Fruit fly (Drosophila melanogaster): ENCODE measurements around the gene CG13318.
A peak's percentile ranks its signal among the peaks of the same experiment; 100 is the strongest.

CG13318 gene

DNA sequence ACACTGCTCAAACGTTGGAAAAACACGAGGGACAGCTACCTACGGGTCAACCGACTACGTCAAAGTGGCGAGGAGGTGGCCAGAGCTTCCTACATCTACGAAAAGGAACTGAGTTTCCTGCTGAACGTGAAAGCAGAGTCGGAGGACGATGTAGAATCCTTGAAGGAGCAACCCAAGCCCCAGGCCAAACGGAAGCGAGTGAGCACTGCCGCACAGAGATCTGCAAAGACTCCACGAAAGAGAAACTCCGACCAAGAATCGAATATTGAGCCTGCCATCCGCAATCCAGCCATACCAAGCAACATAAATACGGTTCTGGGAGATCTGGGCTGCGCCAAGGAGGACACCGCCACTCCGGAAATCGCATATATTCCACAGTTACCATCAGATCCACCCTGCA lies 34.1 kb upstream of the CG13318 start:
- TF ChIP-seq CG33557 (GFP tag; optimal IDR thresholded peaks at IDR 0.05) (no peak), lmd (GFP tag; IDR thresholded peaks at IDR 0.05) (no peak), CG15601 (tag; optimal IDR thresholded peaks at IDR 0.05) (no peak), CG14667 (GFP tag; IDR thresholded peaks at IDR 0.05) (no peak), Oli (tag; optimal IDR thresholded peaks at IDR 0.05) (no peak), D (optimal IDR thresholded peaks at IDR 0.05) (peak; percentile 16), D (GFP tag; optimal IDR thresholded peaks at IDR 0.05) (no peak), CG16863 (GFP tag; optimal IDR thresholded peaks at IDR 0.05) (no peak), usp (GFP tag; optimal IDR thresholded peaks at IDR 0.05) (no peak), cad (GFP tag; optimal IDR thresholded peaks at IDR 0.05) (no peak), Oaz (GFP tag; IDR thresholded peaks at IDR 0.05) (no peak), CG9797 (GFP tag; optimal IDR thresholded peaks at IDR 0.05) (no peak), gfzf (GFP tag; optimal IDR thresholded peaks at IDR 0.05) (no peak), CG10979 (tag; optimal IDR thresholded peaks at IDR 0.05) (no peak), ATbp (GFP tag; optimal IDR thresholded peaks at IDR 0.05) (no peak), CG10543 (GFP tag; optimal IDR thresholded peaks at IDR 0.05) (no peak), CG10565 (GFP tag; optimal IDR thresholded peaks at IDR 0.05) (no peak), trem (tag; optimal IDR thresholded peaks at IDR 0.05) (no peak), CG9727 (GFP tag; optimal IDR thresholded peaks at IDR 0.05) (no peak), CG15011 (GFP tag; optimal IDR thresholded peaks at IDR 0.05) (no peak), HmgD (GFP tag; optimal IDR thresholded peaks at IDR 0.05) (no peak), ranshi (GFP tag; IDR thresholded peaks at IDR 0.05) (no peak), jigr1 (GFP tag; IDR thresholded peaks at IDR 0.05) (no peak), Trl (optimal IDR thresholded peaks at IDR 0.05) (no peak), Trl (GFP tag; optimal IDR thresholded peaks at IDR 0.05) (no peak), Drgx (GFP tag; IDR thresholded peaks at IDR 0.05) (no peak), schlank (tag; optimal IDR thresholded peaks at IDR 0.05) (no peak), amos (GFP tag; IDR thresholded peaks at IDR 0.05; ENCODE audit: partially characterized antibody) (0 out of 2 replicates have a peak, but pooled peaks have one; percentile 11), Doc3 (GFP tag; IDR thresholded peaks at IDR 0.05; ENCODE audit: partially characterized antibody) (no peak), CG18764 (GFP tag; optimal IDR thresholded peaks at IDR 0.05) (no peak), CG7963 (GFP tag; IDR thresholded peaks at IDR 0.05; ENCODE audit: partially characterized antibody) (0 out of 3 replicates have a peak, but pooled peaks have one; percentile 54), CG18011 (GFP tag; optimal IDR thresholded peaks at IDR 0.05) (no peak), CG1792 (GFP tag; optimal IDR thresholded peaks at IDR 0.05) (no peak), CG6854 (GFP tag; optimal IDR thresholded peaks at IDR 0.05) (no peak), pita (GFP tag; optimal IDR thresholded peaks at IDR 0.05) (no peak), sens (GFP tag) (peak; percentile 61), mam (GFP tag; optimal IDR thresholded peaks at IDR 0.05) (no peak), CG15073 (GFP tag; optimal IDR thresholded peaks at IDR 0.05) (no peak), CG11456 (GFP tag; IDR thresholded peaks at IDR 0.05) (no peak), hbn (GFP tag; IDR thresholded peaks at IDR 0.05; ENCODE audit: partially characterized antibody) (no peak), sna (GFP tag; IDR thresholded peaks at IDR 0.05; ENCODE audit: partially characterized antibody) (no peak), zfh1 (GFP tag; IDR thresholded peaks at IDR 0.05) (0 out of 3 replicates have a peak, but pooled peaks have one; percentile 31), insv (GFP tag; optimal IDR thresholded peaks at IDR 0.05) (no peak), CG14710 (tag; optimal IDR thresholded peaks at IDR 0.05) (no peak), ftz-f1 (GFP tag; optimal IDR thresholded peaks at IDR 0.05) (no peak), nerfin-2 (GFP tag; IDR thresholded peaks at IDR 0.05; ENCODE audit: partially characterized antibody) (no peak), mirr (GFP tag; optimal IDR thresholded peaks at IDR 0.05) (no peak)

Data from whole organism, embryonic.